Fruit fly (Drosophila melanogaster) whole organism, prepupa: ENCODE results near the gene CG18649.

ENCODE experiments used
- Blimp-1 ChIP-seq: fragments of 200-800 bp; sonication (Bioruptor generic); optimal IDR thresholded peaks from 3 replicates; lab custom pipeline; 2017; ENCODE audit warnings: missing biosample characterization, missing genetic modification characterization, mild to moderate bottlenecking, moderate library complexity, missing genetic modification reagents
- CG10631 ChIP-seq: fragments of 200-800 bp; sonication (Bioruptor generic); optimal IDR thresholded peaks from 2 replicates; lab custom pipeline; 2016; ENCODE audit warnings: missing biosample characterization, missing genetic modification characterization
- CG10669 ChIP-seq: fragments of 200-800 bp; sonication (Bioruptor generic); optimal IDR thresholded peaks from 3 replicates; lab custom pipeline; 2018; ENCODE audit warnings: missing biosample characterization, mild to moderate bottlenecking, missing genetic modification characterization, moderate library complexity
- CG11294 ChIP-seq: fragments of 200-800 bp; sonication (Bioruptor generic); IDR thresholded peaks from 2 replicates; pipeline ENCODE4 v1.3.6; 2022; ENCODE audit warnings: missing biosample characterization, missing genetic modification characterization
- CG11762 ChIP-seq: fragments of 200-800 bp; sonication (Bioruptor generic); optimal IDR thresholded peaks from 3 replicates; lab custom pipeline; 2016; ENCODE audit warnings: missing biosample characterization, missing genetic modification characterization; ENCODE audit not compliant: insufficient read depth
- CG11902 ChIP-seq: fragments of 200-800 bp; sonication (Bioruptor generic); optimal IDR thresholded peaks from 3 replicates; lab custom pipeline; 2016; ENCODE audit warnings: missing biosample characterization, missing genetic modification characterization
- CG1621 ChIP-seq: fragments of 200-800 bp; sonication (Bioruptor generic); optimal IDR thresholded peaks from 3 replicates; lab custom pipeline; 2018; ENCODE audit warnings: missing biosample characterization, mild to moderate bottlenecking, missing genetic modification characterization
- CG3032 ChIP-seq: fragments of 200-800 bp; optimal IDR thresholded peaks from 2 replicates; lab custom pipeline; 2019; ENCODE audit warnings: missing biosample characterization, mild to moderate bottlenecking, missing genetic modification characterization, moderate library complexity
- CG31627 ChIP-seq: fragments of 200-800 bp; sonication (Bioruptor generic); optimal IDR thresholded peaks from 3 replicates; lab custom pipeline; 2016; ENCODE audit warnings: missing biosample characterization, missing genetic modification characterization
- CG34406 ChIP-seq: fragments of 200-800 bp; sonication (Bioruptor generic); optimal IDR thresholded peaks from 3 replicates; lab custom pipeline; 2016; ENCODE audit warnings: missing biosample characterization, missing genetic modification characterization
- CG4318 ChIP-seq: fragments of 200-800 bp; sonication (Bioruptor generic); optimal IDR thresholded peaks from 3 replicates; lab custom pipeline; 2017; ENCODE audit warnings: missing biosample characterization, mild to moderate bottlenecking, missing genetic modification characterization
- CG6163 ChIP-seq: fragments of 200-800 bp; sonication (Bioruptor generic); IDR thresholded peaks from 3 replicates; pipeline ENCODE4 v1.3.6; 2022; ENCODE audit warnings: missing biosample characterization, missing genetic modification characterization
- CG6276 ChIP-seq: fragments of 200-800 bp; sonication (Bioruptor generic); optimal IDR thresholded peaks from 2 replicates; lab custom pipeline; 2017; ENCODE audit warnings: missing biosample characterization, mild to moderate bottlenecking, missing genetic modification characterization
- CG6792 ChIP-seq: fragments of 200-800 bp; sonication (Bioruptor generic); optimal IDR thresholded peaks from 3 replicates; lab custom pipeline; 2016; ENCODE audit warnings: missing biosample characterization, missing genetic modification characterization
- CG6808 ChIP-seq: fragments of 200-800 bp; sonication (Bioruptor generic); optimal IDR thresholded peaks from 3 replicates; lab custom pipeline; 2017; ENCODE audit warnings: missing biosample characterization, missing genetic modification characterization, mild to moderate bottlenecking, moderate library complexity, missing genetic modification reagents
- CG6854 ChIP-seq: fragments of 200-800 bp; sonication (Bioruptor generic); optimal IDR thresholded peaks from 2 replicates; lab custom pipeline; 2017; ENCODE audit warnings: missing biosample characterization, mild to moderate bottlenecking, missing genetic modification characterization
- CG7368 ChIP-seq: fragments of 200-800 bp; sonication (Bioruptor generic); optimal IDR thresholded peaks from 3 replicates; lab custom pipeline; 2016; ENCODE audit warnings: missing biosample characterization, missing genetic modification characterization
- CG8319 ChIP-seq: fragments of 200-800 bp; sonication (Bioruptor generic); optimal IDR thresholded peaks from 3 replicates; lab custom pipeline; 2016; ENCODE audit warnings: missing biosample characterization, missing genetic modification characterization
- CG8632 ChIP-seq: fragments of 200-800 bp; sonication (Bioruptor generic); optimal IDR thresholded peaks from 3 replicates; lab custom pipeline; 2016; ENCODE audit warnings: missing biosample characterization, missing genetic modification characterization
- CG9139 ChIP-seq: fragments of 200-800 bp; sonication (Bioruptor generic); optimal IDR thresholded peaks from 3 replicates; lab custom pipeline; 2017; ENCODE audit warnings: missing biosample characterization, mild to moderate bottlenecking, missing genetic modification characterization
- Eip75B ChIP-seq: fragments of 200-800 bp; sonication (Bioruptor generic); optimal IDR thresholded peaks from 3 replicates; lab custom pipeline; 2016; ENCODE audit warnings: missing biosample characterization, missing genetic modification characterization
- Eip78C ChIP-seq: fragments of 200-800 bp; sonication (Bioruptor generic); peaks from one replicate; lab custom pipeline; 2016; ENCODE audit warnings: missing biosample characterization, missing genetic modification characterization
- Eip93F ChIP-seq: fragments of 200-800 bp; sonication (Bioruptor generic); optimal IDR thresholded peaks from 2 replicates; lab custom pipeline; 2016; ENCODE audit warnings: missing biosample characterization, mild to moderate bottlenecking, missing genetic modification characterization
- Ets21C ChIP-seq: fragments of 200-800 bp; sonication (Bioruptor generic); optimal IDR thresholded peaks from 3 replicates; lab custom pipeline; 2016; ENCODE audit warnings: missing biosample characterization, missing genetic modification characterization
- Ets96B ChIP-seq: fragments of 200-800 bp; optimal IDR thresholded peaks from 2 replicates; lab custom pipeline; 2019; ENCODE audit warnings: missing biosample characterization, mild to moderate bottlenecking, missing genetic modification characterization, moderate library complexity
- Gug ChIP-seq: fragments of 200-800 bp; sonication (Bioruptor generic); IDR thresholded peaks from 2 replicates; pipeline ENCODE4 v1.3.6; 2022; ENCODE audit warnings: missing biosample characterization, missing genetic modification characterization
- Hr38 ChIP-seq: sonication (Bioruptor generic); optimal IDR thresholded peaks from 2 replicates; lab custom pipeline; 2016; ENCODE audit warnings: missing biosample characterization, missing genetic modification characterization
- Hr39 ChIP-seq: fragments of 200-800 bp; sonication (Bioruptor generic); optimal IDR thresholded peaks from 2 replicates; lab custom pipeline; 2016; ENCODE audit warnings: missing biosample characterization, missing genetic modification characterization
- Lpt ChIP-seq: fragments of 200-800 bp; sonication (Bioruptor generic); optimal IDR thresholded peaks from 3 replicates; lab custom pipeline; 2016; ENCODE audit warnings: missing biosample characterization, missing genetic modification characterization
- Met ChIP-seq: fragments of 200-800 bp; sonication (Bioruptor generic); optimal IDR thresholded peaks from 3 replicates; lab custom pipeline; 2016; ENCODE audit warnings: missing biosample characterization, missing genetic modification characterization
- OdsH ChIP-seq: fragments of 200-800 bp; sonication (Bioruptor generic); optimal IDR thresholded peaks from 3 replicates; lab custom pipeline; 2016; ENCODE audit warnings: missing biosample characterization, missing genetic modification characterization
- Smox ChIP-seq: fragments of 200-800 bp; sonication (Bioruptor generic); optimal IDR thresholded peaks from 3 replicates; lab custom pipeline; 2016; ENCODE audit warnings: missing biosample characterization, missing genetic modification characterization
- Sox14 ChIP-seq: fragments of 200-800 bp; sonication (Bioruptor generic); optimal IDR thresholded peaks from 3 replicates; lab custom pipeline; 2016; ENCODE audit warnings: missing biosample characterization, missing genetic modification characterization
- Sox15 ChIP-seq: fragments of 200-800 bp; sonication (Bioruptor generic); optimal IDR thresholded peaks from 3 replicates; lab custom pipeline; 2016; ENCODE audit warnings: missing biosample characterization, missing genetic modification characterization
- achi ChIP-seq: fragments of 200-800 bp; sonication (Bioruptor generic); optimal IDR thresholded peaks from 3 replicates; lab custom pipeline; 2016; ENCODE audit warnings: missing biosample characterization, missing genetic modification characterization
- cyc ChIP-seq: fragments of 200-800 bp; sonication (Bioruptor generic); optimal IDR thresholded peaks from 3 replicates; lab custom pipeline; 2016; ENCODE audit warnings: missing biosample characterization, missing genetic modification characterization
- dac ChIP-seq: fragments of 200-800 bp; sonication (Bioruptor generic); optimal IDR thresholded peaks from 2 replicates; lab custom pipeline; 2017; ENCODE audit warnings: missing biosample characterization, mild to moderate bottlenecking, missing genetic modification characterization
- dsx ChIP-seq: fragments of 200-800 bp; optimal IDR thresholded peaks from 3 replicates; lab custom pipeline; 2019; ENCODE audit warnings: missing biosample characterization, mild to moderate bottlenecking, missing genetic modification characterization, moderate library complexity; ENCODE audit not compliant: poor library complexity, severe bottlenecking
- eg ChIP-seq: fragments of 200-800 bp; sonication (Bioruptor generic); IDR thresholded peaks from 3 replicates; pipeline ENCODE4 v1.3.6; 2022; ENCODE audit warnings: missing biosample characterization, missing genetic modification characterization
- esn ChIP-seq: fragments of 200-800 bp; sonication (Bioruptor generic); optimal IDR thresholded peaks from 2 replicates; lab custom pipeline; 2016; ENCODE audit warnings: missing biosample characterization, mild to moderate bottlenecking, missing genetic modification characterization, moderate library complexity
- fd59A ChIP-seq: fragments of 200-800 bp; sonication (Bioruptor generic); optimal IDR thresholded peaks from 2 replicates; lab custom pipeline; 2017; ENCODE audit warnings: missing biosample characterization, mild to moderate bottlenecking, missing genetic modification characterization, missing genetic modification reagents
- fd85E ChIP-seq: fragments of 200-800 bp; sonication (Bioruptor generic); optimal IDR thresholded peaks from 3 replicates; lab custom pipeline; 2016; ENCODE audit warnings: missing biosample characterization, missing genetic modification characterization
- fkh ChIP-seq: fragments of 200-800 bp; sonication (Bioruptor generic); optimal IDR thresholded peaks from 3 replicates; lab custom pipeline; 2017; ENCODE audit warnings: missing biosample characterization, mild to moderate bottlenecking, missing genetic modification characterization, moderate library complexity
- lz ChIP-seq: fragments of 200-800 bp; sonication (Bioruptor generic); optimal IDR thresholded peaks from 3 replicates; lab custom pipeline; 2016; ENCODE audit warnings: missing biosample characterization, missing genetic modification characterization
- net ChIP-seq: fragments of 200-800 bp; sonication (Bioruptor generic); optimal IDR thresholded peaks from 3 replicates; lab custom pipeline; 2016; ENCODE audit warnings: missing biosample characterization, missing genetic modification characterization
- pdm3 ChIP-seq: fragments of 200-800 bp; sonication (Bioruptor generic); optimal IDR thresholded peaks from 3 replicates; lab custom pipeline; 2016; ENCODE audit warnings: missing biosample characterization, missing genetic modification characterization
- salr ChIP-seq, 2 experiments: fragments of 200-800 bp; sonication (Bioruptor generic); optimal IDR thresholded peaks; 3 replicates each; lab custom pipeline; 2016 to 2018; ENCODE audit warnings: missing biosample characterization in 2 of 2, missing genetic modification characterization in 2 of 2, mild to moderate bottlenecking in 1 of 2
- spab ChIP-seq: fragments of 200-800 bp; sonication (Bioruptor generic); optimal IDR thresholded peaks from 2 replicates; lab custom pipeline; 2017; ENCODE audit warnings: missing biosample characterization, mild to moderate bottlenecking, missing genetic modification characterization, missing genetic modification reagents
- svp ChIP-seq: fragments of 200-800 bp; sonication (Bioruptor generic); peaks from one replicate; lab custom pipeline; 2016; ENCODE audit warnings: missing biosample characterization, missing genetic modification characterization
- topi ChIP-seq: fragments of 200-800 bp; sonication (Bioruptor generic); optimal IDR thresholded peaks from 3 replicates; lab custom pipeline; 2016; ENCODE audit warnings: missing biosample characterization, missing genetic modification characterization
- vri ChIP-seq: fragments of 200-800 bp; sonication (Bioruptor generic); optimal IDR thresholded peaks from 3 replicates; lab custom pipeline; 2016; ENCODE audit warnings: missing biosample characterization, mild to moderate bottlenecking, missing genetic modification characterization

Gene CG18649

DNA sequence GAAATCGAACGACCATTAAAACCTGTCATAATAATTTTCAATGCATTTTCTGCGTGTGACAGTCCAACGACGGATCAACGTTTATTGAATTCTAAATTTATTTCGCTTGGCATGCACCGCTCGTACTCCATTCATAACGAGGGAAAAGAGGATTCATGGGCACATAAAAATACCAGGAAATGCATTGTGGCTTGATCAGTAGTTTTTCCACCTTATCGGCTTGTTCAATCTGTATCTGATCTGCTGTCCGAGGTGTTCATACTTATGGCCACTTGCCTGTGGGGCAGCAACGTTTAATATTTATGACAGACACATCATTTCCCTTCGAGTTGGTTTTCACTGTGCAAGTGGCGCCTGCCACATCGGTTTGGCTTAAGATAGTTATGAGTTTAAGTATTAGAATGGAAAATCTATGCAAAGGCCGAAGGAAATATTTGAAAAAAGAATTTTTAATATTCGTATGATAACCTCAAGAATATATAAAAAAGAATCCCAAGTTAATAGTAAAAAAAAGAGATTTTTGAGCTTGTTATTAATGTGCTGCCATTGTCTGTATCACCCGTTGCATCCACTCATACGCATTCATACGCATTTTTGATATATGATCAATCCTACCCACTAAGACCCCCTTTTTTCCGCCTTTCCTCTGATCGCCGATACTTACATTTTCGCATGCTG is 46.5 kb downstream of the CG18649 start:
- TF ChIP-seq CG6854 = no peak
- peak; percentile 18 for TF ChIP-seq lz (GFP tag; lab: Kevin White, UChicago)
- TF ChIP-seq CG8632 (GFP tag; lab: Kevin White, UChicago) = peak; percentile 7
- no peak for TF ChIP-seq CG4318 (GFP tag; lab: Kevin White, UChicago)
- TF ChIP-seq CG6792 = peak; percentile 8
- TF ChIP-seq Hr38 = no peak
- no peak for TF ChIP-seq Gug (GFP tag; lab: Robert Waterston, UW)
- peak; percentile 20 for TF ChIP-seq Sox14 (GFP tag; lab: Kevin White, UChicago)
- peak; percentile 69 for TF ChIP-seq svp
- no peak for TF ChIP-seq dac
- TF ChIP-seq vri (GFP tag; lab: Kevin White, UChicago) = no peak
- TF ChIP-seq CG6276 (GFP tag; lab: Kevin White, UChicago) = no peak
- TF ChIP-seq Blimp-1 (GFP tag; lab: Kevin White, UChicago) = no peak
- TF ChIP-seq salr (GFP tag; optimal IDR thresholded peaks at IDR 0.05; lab: Kevin White, UChicago) = no peak
- peak; percentile 54 for TF ChIP-seq achi (GFP tag; lab: Kevin White, UChicago)
- peak; percentile 58 for TF ChIP-seq OdsH (GFP tag; lab: Kevin White, UChicago)
- no peak for TF ChIP-seq CG11294 (GFP tag; lab: Robert Waterston, UW)
- TF ChIP-seq CG10631 = peak; percentile 15
- peak; percentile 28 for TF ChIP-seq esn (GFP tag; lab: Kevin White, UChicago)
- TF ChIP-seq fd85E (GFP tag; lab: Kevin White, UChicago) = no peak
- TF ChIP-seq Hr39 (GFP tag; lab: Kevin White, UChicago) = no peak
- peak; percentile 42 for TF ChIP-seq Met (GFP tag; lab: Kevin White, UChicago)
- no peak for TF ChIP-seq CG1621 (tag; lab: Kevin White, UChicago)
- TF ChIP-seq CG3032 (tag; lab: Kevin White, UChicago) = peak; percentile 21
- no peak for TF ChIP-seq CG11902
- TF ChIP-seq CG11762 (GFP tag; lab: Kevin White, UChicago) = no peak
- TF ChIP-seq CG6808 = peak; percentile 15
- TF ChIP-seq CG8319 = no peak
- TF ChIP-seq spab = peak; percentile 7
- TF ChIP-seq topi (GFP tag; lab: Kevin White, UChicago) = no peak
- no peak for TF ChIP-seq Eip93F (GFP tag; lab: Kevin White, UChicago)
- TF ChIP-seq Sox15 (GFP tag; lab: Kevin White, UChicago) = no peak
- peak; percentile 25 for TF ChIP-seq fd59A (GFP tag; lab: Kevin White, UChicago)
- no peak for TF ChIP-seq fkh
- peak; percentile 22 for TF ChIP-seq CG34406
- TF ChIP-seq eg (GFP tag; lab: Robert Waterston, UW) = 0 out of 3 replicates have a peak, but pooled peaks have one; percentile 30
- TF ChIP-seq CG31627 = peak; percentile 16
- peak; percentile 8 for TF ChIP-seq dsx (GFP tag; lab: Kevin White, UChicago)
- TF ChIP-seq CG9139 (GFP tag; lab: Kevin White, UChicago) = no peak
- TF ChIP-seq Lpt (GFP tag; lab: Kevin White, UChicago) = peak; percentile 20
- peak; percentile 16 for TF ChIP-seq CG10669 (GFP tag; lab: Kevin White, UChicago)
- no peak for TF ChIP-seq CG7368 (GFP tag; lab: Kevin White, UChicago)
- peak; percentile 16 for TF ChIP-seq Ets21C
- TF ChIP-seq net (GFP tag; lab: Kevin White, UChicago) = peak; percentile 6
- no peak for TF ChIP-seq cyc (GFP tag; lab: Kevin White, UChicago)
- TF ChIP-seq Eip75B (GFP tag; lab: Kevin White, UChicago) = peak; percentile 28
- TF ChIP-seq Ets96B (tag; lab: Kevin White, UChicago) = peak; percentile 45
- TF ChIP-seq pdm3 (GFP tag; lab: Kevin White, UChicago) = peak; percentile 7
- peak; percentile 90 for TF ChIP-seq Eip78C (GFP tag; lab: Kevin White, UChicago)
- TF ChIP-seq Smox (GFP tag; lab: Kevin White, UChicago) = peak; percentile 18
- TF ChIP-seq CG6163 (GFP tag; lab: Robert Waterston, UW) = peak; percentile 56; the same call in 2 of the 3 replicates
